Worm (Caenorhabditis elegans): ENCODE measurements around the gene tag-191.

tag-191 gene

DNA sequence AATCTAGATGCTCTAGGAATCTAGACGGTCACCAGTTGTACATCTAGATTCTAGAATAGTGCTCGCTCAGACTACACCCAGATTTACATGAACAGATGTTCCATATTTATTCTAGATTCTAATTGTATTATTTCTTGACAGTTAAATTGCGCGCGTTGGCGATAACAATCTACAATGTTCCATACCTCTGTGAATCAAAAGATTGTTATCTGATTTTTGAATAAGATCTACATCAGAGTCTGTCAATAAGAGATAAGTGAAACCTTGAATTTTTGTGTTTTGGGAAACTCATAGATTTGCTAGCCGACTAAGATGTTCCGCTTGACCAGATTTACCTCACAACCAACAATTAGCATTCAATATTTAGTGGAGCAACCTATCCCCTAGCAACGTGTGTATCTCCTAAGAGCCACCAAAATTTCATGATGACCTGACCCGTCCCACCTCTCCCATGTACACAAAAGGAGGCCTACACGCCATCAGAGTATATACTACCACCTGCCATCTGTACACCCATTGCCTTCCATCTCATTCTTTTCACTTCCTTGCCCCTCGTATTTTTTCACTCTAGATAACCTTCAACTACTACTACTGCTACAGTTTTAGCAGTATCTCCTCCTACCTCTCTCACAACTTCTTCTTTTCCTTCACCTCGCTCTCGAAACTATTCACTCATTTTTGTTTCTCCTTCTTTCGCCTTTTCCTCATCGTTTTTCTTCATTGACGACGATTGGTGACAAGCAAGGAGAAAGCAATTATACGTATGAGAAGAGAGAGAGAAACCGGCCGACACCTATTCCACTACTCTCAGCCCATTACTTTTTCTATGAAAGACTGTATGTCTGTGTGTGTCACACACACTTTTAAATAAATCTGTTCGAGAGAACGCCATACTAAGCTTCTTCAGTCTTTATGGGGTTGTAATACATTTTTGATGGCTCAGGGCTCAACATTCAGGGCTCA lies 29.2 kb downstream of the tag-191 start:
- TF ChIP-seq fax-1 (tag; optimal IDR thresholded peaks at IDR 0.05) (no peak), lin-11 (tag; optimal IDR thresholded peaks at IDR 0.05) (no peak), ttx-3 (tag; optimal IDR thresholded peaks at IDR 0.05) (no peak), hlh-30 (tag; optimal IDR thresholded peaks at IDR 0.05; ENCODE audit: insufficient read depth) (no peak), ceh-18 (tag; optimal IDR thresholded peaks at IDR 0.05) (no peak), unc-55 (GFP tag; optimal IDR thresholded peaks at IDR 0.05) (peak; percentile 6), odd-2 (tag; optimal IDR thresholded peaks at IDR 0.05) (no peak), mec-3 (tag; optimal IDR thresholded peaks at IDR 0.05; ENCODE audit: borderline replicate concordance) (no peak), ceh-19 (GFP tag; optimal IDR thresholded peaks at IDR 0.05) (no peak), C38D4.7 (GFP tag; optimal IDR thresholded peaks at IDR 0.05) (no peak), K02D7.2 (tag; optimal IDR thresholded peaks at IDR 0.05) (no peak), ref-2 (tag; optimal IDR thresholded peaks at IDR 0.05) (no peak), ama-1 (optimal IDR thresholded peaks at IDR 0.05) (no peak), rnt-1 (tag; optimal IDR thresholded peaks at IDR 0.05) (peak; percentile 22), ceh-34 (tag; optimal IDR thresholded peaks at IDR 0.05) (no peak), elt-2 (tag; optimal IDR thresholded peaks at IDR 0.05) (peak; percentile 3), pqm-1 (tag; optimal IDR thresholded peaks at IDR 0.05) (no peak), fkh-10 (GFP tag; optimal IDR thresholded peaks at IDR 0.05) (no peak), fkh-6 (tag; optimal IDR thresholded peaks at IDR 0.05) (no peak)

DNA sequence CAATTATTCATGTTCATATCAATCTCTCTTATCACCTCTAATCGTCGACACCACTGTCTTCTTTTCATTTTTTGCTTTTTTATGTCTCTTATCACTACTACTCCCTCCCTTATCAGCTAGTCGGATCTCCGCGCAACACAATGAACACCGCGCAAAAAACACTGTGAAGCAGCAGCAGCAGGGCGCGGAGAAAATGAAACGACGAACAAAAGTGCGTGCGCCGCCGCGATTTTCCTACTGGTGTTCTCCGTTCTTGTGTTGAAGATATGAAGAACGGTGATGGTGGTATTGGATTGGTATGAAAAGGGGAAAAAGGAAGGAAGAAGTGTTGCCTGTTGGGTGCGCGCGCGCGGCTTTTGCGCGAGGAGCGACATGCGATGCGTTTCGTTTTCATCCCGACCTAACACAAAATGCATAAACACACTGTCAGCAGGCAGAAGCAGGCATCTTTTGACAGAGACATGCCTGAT lies 30.4 kb downstream of the tag-191 start:
- peak; percentile 79 for TF ChIP-seq ref-2 (tag; optimal IDR thresholded peaks at IDR 0.05)
- TF ChIP-seq ama-1 (optimal IDR thresholded peaks at IDR 0.05), result no peak
- TF ChIP-seq elt-2 (tag; optimal IDR thresholded peaks at IDR 0.05), result peak; percentile 97
- peak; percentile 10 for TF ChIP-seq ceh-31 (tag; optimal IDR thresholded peaks at IDR 0.05)
- no peak for TF ChIP-seq ceh-9 (tag; optimal IDR thresholded peaks at IDR 0.05)
- no peak for TF ChIP-seq hlh-15 (tag; optimal IDR thresholded peaks at IDR 0.05)
- no peak for TF ChIP-seq nhr-11 (tag; optimal IDR thresholded peaks at IDR 0.05)
- no peak for TF ChIP-seq Y22D7AL.16 (tag; optimal IDR thresholded peaks at IDR 0.05)
- peak; percentile 11 for TF ChIP-seq syd-9 (tag; optimal IDR thresholded peaks at IDR 0.05)
- no peak for TF ChIP-seq odd-2 (tag; optimal IDR thresholded peaks at IDR 0.05)
- TF ChIP-seq unc-86 (tag; optimal IDR thresholded peaks at IDR 0.05), result no peak
- TF ChIP-seq rnt-1 (tag; optimal IDR thresholded peaks at IDR 0.05), result peak; percentile 45
- no peak for TF ChIP-seq eyg-1 (tag; optimal IDR thresholded peaks at IDR 0.05)
- TF ChIP-seq sox-2 (GFP tag; IDR thresholded peaks at IDR 0.05), result no peak
- peak; percentile 16 for TF ChIP-seq C08G9.2 (tag; optimal IDR thresholded peaks at IDR 0.05)

DNA sequence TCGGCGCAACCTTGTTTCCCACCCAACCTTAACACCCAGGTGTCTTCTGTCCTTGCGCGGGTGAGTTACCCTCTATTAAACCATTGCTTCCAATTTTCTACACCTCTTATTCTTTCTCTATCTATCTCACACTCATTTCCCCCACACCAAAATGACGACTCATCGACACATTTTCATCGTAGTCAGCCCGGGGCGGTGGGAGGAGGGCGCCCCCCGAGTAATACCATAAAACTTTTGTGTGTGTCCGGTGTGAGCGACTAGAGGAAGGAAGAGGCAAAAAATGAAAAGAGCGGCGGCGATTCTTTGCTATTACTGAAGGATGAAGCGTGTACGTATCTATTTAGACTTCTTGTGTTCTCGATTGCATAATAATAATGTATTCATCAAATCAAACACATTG lies 31.4 kb downstream of the tag-191 start:
- TF ChIP-seq lin-11 (tag; optimal IDR thresholded peaks at IDR 0.05) (peak; percentile 3), lim-6 (tag; optimal IDR thresholded peaks at IDR 0.05) (no peak)

DNA sequence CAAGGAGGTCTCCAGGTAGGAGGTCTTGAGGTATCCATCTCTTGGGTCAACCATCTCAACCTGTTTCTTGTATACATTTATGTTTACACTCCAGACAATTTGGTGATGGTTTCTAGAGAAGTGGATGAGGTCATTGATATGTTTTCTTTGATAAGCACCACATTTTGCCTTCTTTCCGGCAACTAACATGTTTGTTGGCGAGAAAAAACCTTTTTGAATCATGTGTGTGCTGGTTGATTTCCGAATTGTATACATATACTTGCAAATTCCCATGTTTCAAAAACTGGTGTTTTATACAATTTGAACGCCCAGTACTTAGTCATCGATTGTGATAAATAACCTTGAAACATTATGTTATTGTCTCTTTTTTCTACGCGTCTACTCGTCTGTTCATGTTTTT lies 32.1 kb downstream of the tag-191 start:
- no peak for TF ChIP-seq fax-1 (tag; optimal IDR thresholded peaks at IDR 0.05)
- no peak for TF ChIP-seq fkh-10 (GFP tag; optimal IDR thresholded peaks at IDR 0.05)
- TF ChIP-seq ceh-45 (GFP tag; IDR thresholded peaks at IDR 0.05), result no peak
- no peak for TF ChIP-seq ets-4 (tag; optimal IDR thresholded peaks at IDR 0.05)
- no peak for TF ChIP-seq che-1 (tag; optimal IDR thresholded peaks at IDR 0.05)
- TF ChIP-seq ceh-22 (tag; optimal IDR thresholded peaks at IDR 0.05), result no peak
- TF ChIP-seq syd-9 (tag; optimal IDR thresholded peaks at IDR 0.05), result no peak
- TF ChIP-seq dve-1 (tag; optimal IDR thresholded peaks at IDR 0.05), result no peak
- TF ChIP-seq ceh-48 (tag; optimal IDR thresholded peaks at IDR 0.05), result no peak
- no peak for TF ChIP-seq pha-2 (tag; optimal IDR thresholded peaks at IDR 0.05)
- no peak for TF ChIP-seq pag-3 (tag; optimal IDR thresholded peaks at IDR 0.05; ENCODE audit: borderline replicate concordance)
- no peak for TF ChIP-seq pros-1 (tag; optimal IDR thresholded peaks at IDR 0.05)
- no peak for TF ChIP-seq odd-2 (tag; optimal IDR thresholded peaks at IDR 0.05)
